Worm (Caenorhabditis elegans): Measurements from ENCODE around the gene hmgs-1.

ce11 chrV:5677947-5678346 lies 6.4 kb downstream of the hmgs-1 start:
- TF ChIP-seq ceh-82 (tag; optimal IDR thresholded peaks at IDR 0.05) (no peak), jun-1 (tag; optimal IDR thresholded peaks at IDR 0.05) (no peak), mdl-1 (tag; optimal IDR thresholded peaks at IDR 0.05) (no peak)

Data from whole organism, L4 larva.